Worm (Caenorhabditis elegans) whole organism, midembryonic: ENCODE results near the gene atgl-1.

ENCODE experiments used
- T22C8.4 ChIP-seq: fragments of 200-800 bp; sonication (Bioruptor generic); IDR thresholded peaks from 2 replicates; pipeline ENCODE4 v1.3.6; 2022; ENCODE audit warnings: missing genetic modification characterization, missing compliant biosample characterization
- cog-1 ChIP-seq: sonication (generic microtip); optimal IDR thresholded peaks from 2 replicates; lab custom pipeline; 2016; ENCODE audit warnings: missing genetic modification characterization, missing compliant biosample characterization
- flt-1 ChIP-seq: fragments of 200-800 bp; sonication (Bioruptor generic); IDR thresholded peaks from 2 replicates; pipeline ENCODE4 v1.3.6; 2022; ENCODE audit warnings: missing genetic modification characterization, missing compliant biosample characterization
- klf-2 ChIP-seq: fragments of 200-800 bp; sonication (Bioruptor generic); conservative IDR thresholded peaks from 2 replicates; pipeline ENCODE4 v1.3.6; 2022; ENCODE audit warnings: missing genetic modification reagents, missing genetic modification characterization, missing compliant biosample characterization
- med-1 ChIP-seq: sonication (generic microtip); optimal IDR thresholded peaks from 2 replicates; lab custom pipeline; 2017; ENCODE audit warnings: missing genetic modification characterization, mild to moderate bottlenecking, missing compliant biosample characterization, antibody characterized with exemption, missing genetic modification reagents; ENCODE audit not compliant: insufficient read depth
- ref-1 ChIP-seq: fragments of 200-800 bp; sonication (Bioruptor generic); conservative IDR thresholded peaks from 2 replicates; pipeline ENCODE4 v1.3.6; 2022; ENCODE audit warnings: missing genetic modification reagents, missing genetic modification characterization, missing compliant biosample characterization
- tab-1 ChIP-seq: fragments of 200-800 bp; sonication (Bioruptor generic); IDR thresholded peaks from 2 replicates; pipeline ENCODE4 v1.3.6; 2022; ENCODE audit warnings: missing genetic modification characterization, missing compliant biosample characterization
- ztf-23 ChIP-seq: fragments of 200-800 bp; sonication (Bioruptor generic); IDR thresholded peaks from 2 replicates; pipeline ENCODE4 v1.3.6; 2022; ENCODE audit warnings: missing genetic modification reagents, missing genetic modification characterization, missing compliant biosample characterization
- ztf-29 ChIP-seq: fragments of 200-800 bp; sonication (Bioruptor generic); IDR thresholded peaks from 2 replicates; pipeline ENCODE4 v1.3.6; 2022; ENCODE audit warnings: missing genetic modification reagents, missing genetic modification characterization, missing compliant biosample characterization

Gene atgl-1

DNA sequence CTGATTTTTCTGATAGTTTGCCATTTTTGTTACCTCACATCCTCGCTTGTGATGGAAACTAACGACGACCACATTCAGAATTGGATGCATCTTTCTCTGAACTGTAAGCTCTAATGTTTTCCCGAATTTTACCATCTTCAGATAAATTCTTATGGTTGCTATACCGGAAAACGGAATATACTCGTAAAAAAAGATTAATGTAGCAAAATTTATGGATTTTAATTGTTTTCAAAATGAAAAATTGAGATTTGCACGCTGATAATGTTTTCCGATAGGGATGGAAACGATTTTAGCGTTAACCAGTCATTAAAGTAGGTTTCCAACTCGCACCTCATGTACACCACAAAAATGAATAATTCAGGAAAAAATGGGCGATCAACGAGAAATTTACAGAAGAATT, 31.3 kb upstream of the atgl-1 start, which contains the start of gene T26A5.6:
Gene T26A5.6 (minus strand): TSS at position 101 of the 400 bp plus-strand sequence.
- TF ChIP-seq med-1 (GFP tag; lab: Kevin White, UChicago) = no peak
- TF ChIP-seq cog-1 (tag; lab: Kevin White, UChicago) = no peak
- no peak for TF ChIP-seq flt-1 (GFP tag; lab: Robert Waterston, UW)
- TF ChIP-seq ztf-29 (GFP tag; lab: Robert Waterston, UW) = no peak
- no peak for TF ChIP-seq ref-1 (GFP tag; lab: Robert Waterston, UW)
- TF ChIP-seq tab-1 (GFP tag; lab: Robert Waterston, UW) = no peak

DNA sequence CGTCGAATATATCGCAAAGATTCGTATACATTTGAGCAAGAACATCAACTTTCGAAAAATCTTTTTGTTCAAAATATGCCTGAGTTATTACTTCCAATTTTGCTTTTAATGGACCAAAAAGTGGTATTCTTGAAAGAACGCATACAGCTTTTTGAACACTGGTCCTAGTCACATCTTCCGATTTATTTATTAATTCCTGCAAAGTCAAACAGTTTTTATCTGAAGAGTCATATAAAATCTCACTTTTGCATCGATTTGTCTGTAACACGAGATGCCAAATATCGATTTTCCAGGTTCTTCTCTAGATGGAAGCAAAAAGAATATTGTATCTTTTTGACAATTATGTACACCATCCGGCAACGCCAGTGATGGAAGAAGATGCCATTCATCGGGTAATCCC, 30.6 kb upstream of the atgl-1 start:
- TF ChIP-seq T22C8.4 (GFP tag; lab: Robert Waterston, UW) (no peak), flt-1 (GFP tag; lab: Robert Waterston, UW) (no peak), ztf-23 (GFP tag; lab: Robert Waterston, UW) (no peak), ref-1 (GFP tag; lab: Robert Waterston, UW) (no peak), tab-1 (GFP tag; lab: Robert Waterston, UW) (no peak), klf-2 (GFP tag; lab: Robert Waterston, UW) (no peak), med-1 (GFP tag; lab: Kevin White, UChicago) (no peak), cog-1 (tag; lab: Kevin White, UChicago) (no peak), ztf-29 (GFP tag; lab: Robert Waterston, UW) (no peak)

DNA sequence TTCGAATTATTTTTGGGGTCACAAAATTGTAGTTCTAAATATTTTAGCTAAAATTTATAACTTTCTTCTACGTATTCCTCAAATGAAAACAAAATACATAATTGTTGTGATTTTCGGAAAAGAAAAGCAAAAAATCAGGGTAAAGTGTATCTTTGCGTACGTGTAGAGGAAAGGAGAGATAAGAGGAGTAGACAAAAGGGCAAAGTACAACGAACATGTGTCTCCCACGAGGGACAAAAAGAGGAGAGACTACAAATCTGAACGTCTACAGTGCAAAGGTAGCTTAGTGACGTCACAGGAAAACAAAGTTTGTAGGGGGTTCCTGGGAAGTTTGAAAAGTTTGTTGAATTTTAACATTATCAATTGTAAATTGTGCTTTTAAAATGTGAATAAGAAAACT, 28.3 kb upstream of the atgl-1 start:
- TF ChIP-seq ztf-23 (GFP tag; lab: Robert Waterston, UW) (0 out of 2 replicates have a peak, but pooled peaks have one; percentile 13), tab-1 (GFP tag; lab: Robert Waterston, UW) (no peak), klf-2 (GFP tag; lab: Robert Waterston, UW) (no peak), cog-1 (tag; lab: Kevin White, UChicago) (no peak), flt-1 (GFP tag; lab: Robert Waterston, UW) (no peak), ref-1 (GFP tag; lab: Robert Waterston, UW) (no peak)

DNA sequence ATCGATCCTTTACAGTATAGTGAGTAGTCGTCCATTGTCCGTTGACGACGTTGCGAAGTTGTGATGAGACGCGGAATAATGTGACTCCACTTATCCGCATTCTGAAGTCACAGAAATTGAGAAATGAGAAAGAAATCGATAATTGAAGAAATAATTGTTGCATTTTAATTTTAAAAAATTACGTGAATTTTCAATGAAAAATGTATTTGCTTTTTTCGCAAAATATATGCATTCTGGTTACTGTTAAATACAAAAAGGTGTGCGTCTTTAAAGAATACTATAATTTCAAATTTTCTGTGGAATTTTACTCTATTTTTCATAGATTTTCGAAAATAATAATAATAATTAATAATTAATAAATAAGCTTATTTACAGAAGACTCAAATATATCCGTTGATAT, 27.5 kb upstream of the atgl-1 start, which contains the start of gene let-721:
Gene let-721 (minus strand): TSS at position 101 of the 400 bp plus-strand sequence.
- TF ChIP-seq klf-2 (GFP tag; lab: Robert Waterston, UW) (no peak), T22C8.4 (GFP tag; lab: Robert Waterston, UW) (no peak), tab-1 (GFP tag; lab: Robert Waterston, UW) (no peak), ztf-23 (GFP tag; lab: Robert Waterston, UW) (no peak), cog-1 (tag; lab: Kevin White, UChicago) (no peak)

DNA sequence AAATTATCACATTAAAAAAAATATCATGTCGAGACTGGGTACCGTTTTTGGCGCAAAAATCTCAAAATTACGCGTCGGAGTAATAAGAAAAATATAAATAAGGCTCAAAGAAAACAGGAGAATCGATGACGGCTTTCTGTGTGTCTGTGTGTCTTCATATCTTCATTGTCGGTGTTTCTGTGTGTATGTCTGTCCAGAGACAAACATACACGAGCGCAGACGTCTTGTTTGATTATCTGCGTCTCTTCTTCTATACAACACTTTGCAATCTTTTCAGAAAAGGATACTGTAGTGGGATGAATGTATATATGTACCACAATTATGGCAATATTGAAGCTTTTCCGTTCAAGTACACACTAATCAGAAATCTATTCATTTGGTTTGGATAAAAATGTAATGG, 25.1 kb upstream of the atgl-1 start, which contains the start of gene C05D11.13:
Gene C05D11.13 (minus strand): TSS at position 252 of the 400 bp plus-strand sequence.
- TF ChIP-seq tab-1 (GFP tag; lab: Robert Waterston, UW) (no peak), T22C8.4 (GFP tag; lab: Robert Waterston, UW) (no peak), ztf-29 (GFP tag; lab: Robert Waterston, UW) (no peak), klf-2 (GFP tag; lab: Robert Waterston, UW) (no peak), flt-1 (GFP tag; lab: Robert Waterston, UW) (no peak), med-1 (GFP tag; lab: Kevin White, UChicago) (no peak), ztf-23 (GFP tag; lab: Robert Waterston, UW) (no peak), cog-1 (tag; lab: Kevin White, UChicago) (no peak), ref-1 (GFP tag; lab: Robert Waterston, UW) (no peak)

DNA sequence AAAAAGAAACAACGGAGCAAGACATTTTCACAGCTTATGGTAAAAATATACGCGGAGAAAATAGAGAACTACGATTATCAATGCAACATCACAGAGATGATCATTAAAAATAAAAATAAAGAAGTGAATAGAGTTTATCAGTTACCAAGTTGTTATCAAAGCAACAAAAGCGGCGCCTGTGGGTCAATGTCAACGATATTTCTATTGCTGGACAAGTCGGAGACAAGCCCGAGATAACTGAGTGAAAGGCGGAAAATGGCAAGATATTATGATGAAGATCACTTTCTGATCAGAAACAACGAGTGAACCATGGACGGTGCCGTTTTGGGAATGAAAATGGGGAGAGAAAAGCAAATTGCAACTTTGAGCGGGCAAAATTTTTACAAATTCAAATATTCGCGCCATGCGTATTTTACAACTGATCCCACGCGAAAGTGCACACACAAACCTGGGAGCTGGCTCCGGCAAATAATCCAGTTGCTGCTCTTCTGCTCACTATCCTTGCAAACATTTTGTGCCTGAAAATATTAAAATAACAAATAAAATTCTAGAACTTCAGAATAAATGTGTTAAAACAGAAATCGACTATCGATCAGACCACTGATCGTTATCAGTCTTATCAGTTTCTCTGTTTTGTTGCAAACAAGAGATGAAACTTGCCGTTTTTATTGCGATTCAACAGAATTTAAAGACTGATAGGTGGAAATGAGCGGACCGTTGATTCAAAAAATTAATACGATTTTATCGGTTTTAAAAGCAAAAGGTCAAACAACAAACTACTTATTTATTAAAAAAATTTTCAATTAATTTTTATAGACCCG, 23.3 kb upstream of the atgl-1 start, which contains the start of gene mel-32:
Gene mel-32 (minus strand): TSS at position 696 of the 821 bp plus-strand sequence.
- no peak for TF ChIP-seq ref-1 (GFP tag; lab: Robert Waterston, UW)
- no peak for TF ChIP-seq tab-1 (GFP tag; lab: Robert Waterston, UW)
- TF ChIP-seq ztf-29 (GFP tag; lab: Robert Waterston, UW) = no peak
- TF ChIP-seq T22C8.4 (GFP tag; lab: Robert Waterston, UW) = no peak
- no peak for TF ChIP-seq med-1 (GFP tag; lab: Kevin White, UChicago)

DNA sequence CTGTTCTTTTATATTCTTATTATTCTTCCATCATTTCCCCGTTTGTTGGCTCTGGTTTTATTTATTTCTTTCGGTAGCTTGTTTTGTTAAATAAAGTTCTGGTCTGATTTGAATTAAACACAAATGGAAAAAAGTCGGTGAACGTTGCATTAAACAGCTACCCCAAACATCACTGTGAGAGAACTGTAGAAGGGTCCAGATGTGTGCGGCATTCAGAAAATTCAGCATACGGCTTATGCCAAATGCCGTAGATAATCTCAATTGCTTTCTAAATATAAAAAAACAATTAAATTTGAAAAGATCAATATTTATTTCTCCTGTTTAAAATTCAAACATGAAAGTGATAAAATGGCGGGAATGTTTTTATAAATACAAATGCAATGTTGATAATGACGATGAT, 20.6 kb upstream of the atgl-1 start:
- TF ChIP-seq cog-1 (tag; lab: Kevin White, UChicago) (no peak), med-1 (GFP tag; lab: Kevin White, UChicago) (no peak), ref-1 (GFP tag; lab: Robert Waterston, UW) (no peak), tab-1 (GFP tag; lab: Robert Waterston, UW) (no peak)

DNA sequence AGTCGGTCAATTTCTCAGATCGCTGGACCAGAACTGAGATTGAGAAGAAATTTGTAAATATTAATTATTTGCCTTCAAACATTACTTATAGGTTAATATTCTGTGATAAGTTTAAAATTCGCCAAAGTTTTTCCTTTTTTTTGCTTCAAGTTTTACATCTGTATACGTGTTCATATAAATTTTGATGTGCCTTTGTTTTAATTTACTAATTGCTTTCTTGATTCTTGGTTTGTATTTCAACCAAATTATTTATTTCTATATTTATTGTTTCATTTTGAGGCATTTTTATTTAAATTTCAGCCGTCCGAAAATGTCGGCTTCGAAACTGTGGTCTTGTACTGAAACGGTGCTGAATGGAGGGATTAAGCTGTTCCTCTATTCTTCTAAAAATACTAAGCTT, 17.0 kb upstream of the atgl-1 start, which contains the start of gene C05D11.1:
Gene C05D11.1 (plus strand): TSS at position 301 of the 400 bp plus-strand sequence.
- TF ChIP-seq cog-1 (tag; lab: Kevin White, UChicago) (no peak), tab-1 (GFP tag; lab: Robert Waterston, UW) (no peak), med-1 (GFP tag; lab: Kevin White, UChicago) (no peak), flt-1 (GFP tag; lab: Robert Waterston, UW) (no peak), T22C8.4 (GFP tag; lab: Robert Waterston, UW) (no peak), ref-1 (GFP tag; lab: Robert Waterston, UW) (no peak), klf-2 (GFP tag; lab: Robert Waterston, UW) (no peak), ztf-29 (GFP tag; lab: Robert Waterston, UW) (no peak), ztf-23 (GFP tag; lab: Robert Waterston, UW) (no peak)

DNA sequence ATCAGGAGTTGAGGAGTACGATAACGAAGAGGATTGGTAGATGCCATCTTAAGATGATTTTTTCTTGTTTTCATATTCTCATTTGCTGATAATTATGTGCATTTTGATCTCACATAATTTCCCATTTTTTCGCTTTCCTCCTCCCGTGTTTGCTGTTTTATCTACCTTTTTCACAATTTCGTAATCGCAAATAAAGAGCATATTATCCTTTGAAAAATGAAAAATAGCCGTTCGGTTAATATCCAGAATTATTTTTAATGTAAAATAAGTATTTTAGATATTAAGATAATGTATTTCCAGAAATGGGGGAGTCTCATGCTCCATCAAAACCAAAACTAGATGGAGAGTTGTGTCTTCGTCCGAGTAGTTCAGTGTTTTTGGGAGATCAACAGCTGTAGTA, 13.7 kb upstream of the atgl-1 start, which contains the start of gene vps-16:
Gene vps-16 (plus strand): TSS at position 301 of the 400 bp plus-strand sequence.
- no peak for TF ChIP-seq cog-1 (tag; lab: Kevin White, UChicago)
- no peak for TF ChIP-seq med-1 (GFP tag; lab: Kevin White, UChicago)
- TF ChIP-seq ztf-29 (GFP tag; lab: Robert Waterston, UW) = no peak
- TF ChIP-seq flt-1 (GFP tag; lab: Robert Waterston, UW) = no peak
- TF ChIP-seq ref-1 (GFP tag; lab: Robert Waterston, UW) = no peak
- TF ChIP-seq T22C8.4 (GFP tag; lab: Robert Waterston, UW) = no peak
- no peak for TF ChIP-seq ztf-23 (GFP tag; lab: Robert Waterston, UW)
- no peak for TF ChIP-seq tab-1 (GFP tag; lab: Robert Waterston, UW)
- TF ChIP-seq klf-2 (GFP tag; lab: Robert Waterston, UW) = no peak
